Worm (Caenorhabditis elegans) whole organism, young adult: ENCODE data around the gene srw-24.
"Not testable (repeated sequence)": the region's sequence is repeated elsewhere in the genome, so short reads cannot be mapped to it uniquely, and the experiment has no call there.

Experiments
- F22D6.2 ChIP-seq: sonication (generic microtip); optimal IDR thresholded peaks from 2 replicates; lab custom pipeline; 2016; ENCODE audit warnings: mild to moderate bottlenecking, missing genetic modification characterization, missing compliant biosample characterization
- F52B5.7 ChIP-seq: sonication (generic microtip); optimal IDR thresholded peaks from 2 replicates; lab custom pipeline; 2016; ENCODE audit warnings: mild to moderate bottlenecking, missing genetic modification characterization, missing compliant biosample characterization
- F57C9.4 ChIP-seq: sonication (generic microtip); optimal IDR thresholded peaks from 2 replicates; lab custom pipeline; 2017; ENCODE audit warnings: mild to moderate bottlenecking, missing genetic modification characterization, missing compliant biosample characterization
- K12H6.12 ChIP-seq: fragments of 200-800 bp; sonication (Bioruptor generic); optimal IDR thresholded peaks from 2 replicates; lab custom pipeline; 2018; ENCODE audit warnings: mild to moderate bottlenecking, missing genetic modification characterization, missing compliant biosample characterization
- Y67H2A.10 ChIP-seq: fragments of 200-800 bp; sonication (Bioruptor generic); conservative IDR thresholded peaks from 2 replicates; pipeline ENCODE4 v1.3.6; 2022; ENCODE audit warnings: missing genetic modification reagents, missing genetic modification characterization, missing compliant biosample characterization
- Y79H2A.3 ChIP-seq: fragments of 200-800 bp; sonication (Bioruptor generic); conservative IDR thresholded peaks from 2 replicates; pipeline ENCODE4 v1.3.6; 2022; ENCODE audit warnings: missing genetic modification reagents, missing genetic modification characterization, missing compliant biosample characterization
- ZK185.1 ChIP-seq: sonication (generic microtip); optimal IDR thresholded peaks from 2 replicates; lab custom pipeline; 2016; ENCODE audit warnings: mild to moderate bottlenecking, missing genetic modification characterization, missing compliant biosample characterization; ENCODE audit not compliant: poor library complexity, severe bottlenecking
- aptf-3 ChIP-seq: fragments of 200-800 bp; sonication (Bioruptor generic); IDR thresholded peaks from 2 replicates; pipeline ENCODE4 v1.3.6; 2022; ENCODE audit warnings: missing genetic modification characterization, missing compliant biosample characterization
- attf-3 ChIP-seq: fragments of 200-800 bp; sonication (Bioruptor generic); conservative IDR thresholded peaks from 2 replicates; pipeline ENCODE4 v1.3.6; 2022; ENCODE audit warnings: missing genetic modification reagents, missing genetic modification characterization, missing compliant biosample characterization
- attf-6 ChIP-seq: fragments of 200-800 bp; sonication (Bioruptor generic); IDR thresholded peaks from 2 replicates; pipeline ENCODE4 v1.3.6; 2022; ENCODE audit warnings: missing genetic modification reagents, missing genetic modification characterization, missing compliant biosample characterization
- bed-1 ChIP-seq: fragments of 200-800 bp; sonication (Bioruptor generic); IDR thresholded peaks from 2 replicates; pipeline ENCODE4 v1.3.6; 2022; ENCODE audit warnings: missing genetic modification reagents, missing genetic modification characterization, missing compliant biosample characterization
- ceh-79 ChIP-seq: sonication (generic microtip); optimal IDR thresholded peaks from 2 replicates; lab custom pipeline; 2017; ENCODE audit warnings: mild to moderate bottlenecking, missing genetic modification characterization, missing compliant biosample characterization
- ceh-91 ChIP-seq: fragments of 200-800 bp; sonication (Bioruptor generic); IDR thresholded peaks from 2 replicates; pipeline ENCODE4 v1.3.6; 2022; ENCODE audit warnings: missing genetic modification reagents, missing genetic modification characterization, missing compliant biosample characterization
- dox-1 ChIP-seq: fragments of 200-800 bp; sonication (Bioruptor generic); IDR thresholded peaks from 2 replicates; pipeline ENCODE4 v1.3.6; 2022; ENCODE audit warnings: missing genetic modification reagents, missing genetic modification characterization, missing compliant biosample characterization
- dpff-1 ChIP-seq: sonication (generic microtip); optimal IDR thresholded peaks from 2 replicates; lab custom pipeline; 2017; ENCODE audit warnings: mild to moderate bottlenecking, missing genetic modification characterization, missing compliant biosample characterization
- dpl-1 ChIP-seq: fragments of 150-350 bp; optimal IDR thresholded peaks from 2 replicates; lab custom pipeline; 2014; ENCODE audit warnings: missing biosample characterization, missing genetic modification reagents, missing genetic modification characterization
- egl-18 ChIP-seq: fragments of 200-800 bp; sonication (Bioruptor generic); IDR thresholded peaks from 2 replicates; pipeline ENCODE4 v1.3.6; 2022; ENCODE audit warnings: missing genetic modification reagents, missing genetic modification characterization, missing compliant biosample characterization
- ets-4 ChIP-seq: fragments of 200-800 bp; sonication (Bioruptor generic); optimal IDR thresholded peaks from 2 replicates; lab custom pipeline; 2018; ENCODE audit warnings: mild to moderate bottlenecking, missing genetic modification characterization, missing compliant biosample characterization
- him-1 ChIP-seq: sonication (generic microtip); optimal IDR thresholded peaks from 2 replicates; lab custom pipeline; 2016; ENCODE audit warnings: missing genotype, missing genetic modification reagents, missing genetic modification characterization, missing compliant biosample characterization
- hmg-20 ChIP-seq: fragments of 200-800 bp; sonication (Bioruptor generic); IDR thresholded peaks from 2 replicates; pipeline ENCODE4 v1.3.6; 2022; ENCODE audit warnings: missing genetic modification reagents, missing genetic modification characterization, missing compliant biosample characterization
- madf-10 ChIP-seq: sonication (generic microtip); optimal IDR thresholded peaks from 2 replicates; lab custom pipeline; 2016; ENCODE audit warnings: mild to moderate bottlenecking, missing genetic modification characterization, missing compliant biosample characterization
- madf-3 ChIP-seq: fragments of 200-800 bp; sonication (Bioruptor generic); IDR thresholded peaks from 2 replicates; pipeline ENCODE4 v1.3.6; 2022; ENCODE audit warnings: missing genetic modification reagents, missing genetic modification characterization, missing compliant biosample characterization
- mel-28 ChIP-seq: sonication (generic microtip); optimal IDR thresholded peaks from 2 replicates; lab custom pipeline; 2016; ENCODE audit warnings: borderline replicate concordance, mild to moderate bottlenecking, missing genetic modification characterization, missing compliant biosample characterization
- nfya-1 ChIP-seq: sonication (generic microtip); optimal IDR thresholded peaks from 2 replicates; lab custom pipeline; 2017; ENCODE audit warnings: antibody characterized with exemption, missing compliant biosample characterization, missing genetic modification characterization, borderline replicate concordance; ENCODE audit not compliant: insufficient read depth
- nhr-27 ChIP-seq: fragments of 200-800 bp; sonication (Bioruptor generic); optimal IDR thresholded peaks from 2 replicates; lab custom pipeline; 2018; ENCODE audit warnings: mild to moderate bottlenecking, missing genetic modification characterization, moderate library complexity, missing compliant biosample characterization
- pha-4 ChIP-seq: fragments of 150-350 bp; sonication (generic microtip); optimal IDR thresholded peaks from 2 replicates; lab custom pipeline; 2014; ENCODE audit warnings: missing biosample characterization, missing genetic modification reagents, missing genetic modification characterization
- sdz-38 ChIP-seq: sonication (generic microtip); optimal IDR thresholded peaks from 2 replicates; lab custom pipeline; 2016; ENCODE audit warnings: missing genotype, missing genetic modification characterization, missing compliant biosample characterization
- snpc-1.1 ChIP-seq: sonication (generic microtip); optimal IDR thresholded peaks from 2 replicates; lab custom pipeline; 2017; ENCODE audit warnings: missing genetic modification characterization, mild to moderate bottlenecking, missing compliant biosample characterization, antibody characterized with exemption, moderate library complexity, missing genotype, missing genetic modification reagents; ENCODE audit not compliant: insufficient read depth
- tbp1 ChIP-seq: fragments of 200-800 bp; sonication (Bioruptor generic); optimal IDR thresholded peaks from 2 replicates; lab custom pipeline; 2018; ENCODE audit warnings: mild to moderate bottlenecking, missing genetic modification characterization, missing compliant biosample characterization
- zim-3 ChIP-seq: sonication (generic microtip); optimal IDR thresholded peaks from 2 replicates; lab custom pipeline; 2017; ENCODE audit warnings: mild to moderate bottlenecking, missing genetic modification characterization, moderate library complexity, missing compliant biosample characterization
- ztf-22 ChIP-seq: fragments of 200-800 bp; sonication (Bioruptor generic); optimal IDR thresholded peaks from 2 replicates; lab custom pipeline; 2018; ENCODE audit warnings: mild to moderate bottlenecking, missing genetic modification characterization, moderate library complexity, missing compliant biosample characterization
- ztf-3 ChIP-seq: fragments of 200-800 bp; sonication (Bioruptor generic); optimal IDR thresholded peaks from 2 replicates; lab custom pipeline; 2018; ENCODE audit warnings: mild to moderate bottlenecking, missing genetic modification characterization, missing compliant biosample characterization

The srw-24 gene

ce11 chrV:15252082-15252481, 28.3 kb downstream of the srw-24 start, which contains the start of gene srbc-76:
Gene srbc-76 (plus strand): TSS chrV:15252382.
- TF ChIP-seq ztf-22 (no peak), sdz-38 (tag; lab: Kevin White, UChicago) (no peak), snpc-1.1 (tag; lab: Kevin White, UChicago) (no peak), dpl-1 (GFP tag; lab: Kevin White, UChicago) (no peak), attf-3 (GFP tag; lab: Robert Waterston, UW) (no peak), F22D6.2 (no peak), aptf-3 (no peak), dox-1 (GFP tag; lab: Robert Waterston, UW) (no peak)

ce11 chrV:15253529-15253928, 29.8 kb downstream of the srw-24 start, which contains the start of gene srbc-75:
Gene srbc-75 (plus strand): TSS chrV:15253829.
- TF ChIP-seq attf-6 (GFP tag; lab: Robert Waterston, UW) (no peak), ZK185.1 (tag; lab: Kevin White, UChicago) (no peak), madf-10 (tag; lab: Kevin White, UChicago) (no peak), Y79H2A.3 (GFP tag; lab: Robert Waterston, UW) (no peak), ceh-91 (GFP tag; lab: Robert Waterston, UW) (no peak), ztf-3 (GFP tag; lab: Kevin White, UChicago) (no peak), tbp1 (GFP tag; lab: Kevin White, UChicago) (no peak), madf-3 (GFP tag; lab: Robert Waterston, UW) (no peak)

- TF ChIP-seq nhr-27 (tag; lab: Kevin White, UChicago); hmg-20 (GFP tag; lab: Robert Waterston, UW); ets-4: not testable (repeated sequence)
These were observed 32.9 kb downstream of the srw-24 start, which contains the start of gene srsx-39 for ce11 chrV:15256669-15257068. Gene srsx-39 (minus strand): TSS chrV:15256769.

ce11 chrV:15259049-15259448, 35.3 kb downstream of the srw-24 start, which contains the start of gene srsx-37:
Gene srsx-37 (minus strand): TSS chrV:15259149.
- no peak for TF ChIP-seq sdz-38 (tag; lab: Kevin White, UChicago)
- TF ChIP-seq ceh-79 (tag; lab: Kevin White, UChicago) = no peak
- TF ChIP-seq dpl-1 (GFP tag; lab: Kevin White, UChicago) = no peak
- TF ChIP-seq mel-28 = no peak
- no peak for TF ChIP-seq F52B5.7 (tag; lab: Kevin White, UChicago)

- TF ChIP-seq dpff-1 (tag; lab: Kevin White, UChicago) = no peak
- TF ChIP-seq bed-1 = no peak
- TF ChIP-seq pha-4 = no peak
- TF ChIP-seq K12H6.12 = no peak
- TF ChIP-seq F57C9.4 (tag; lab: Kevin White, UChicago) = no peak
- no peak for TF ChIP-seq ztf-22
- no peak for TF ChIP-seq Y67H2A.10 (GFP tag; lab: Robert Waterston, UW)
- no peak for TF ChIP-seq zim-3 (tag; lab: Kevin White, UChicago)
These were observed 36.1 kb downstream of the srw-24 start, which contains the start of gene M01B2.8 for ce11 chrV:15259904-15260303. Gene M01B2.8 (plus strand): TSS chrV:15260204.

- TF ChIP-seq egl-18 (GFP tag; lab: Robert Waterston, UW); nfya-1 (tag; lab: Kevin White, UChicago); him-1 (tag; lab: Kevin White, UChicago): not testable (repeated sequence)
These were observed 38.6 kb downstream of the srw-24 start, which contains the start of gene M01B2.10 for ce11 chrV:15262336-15262735. Gene M01B2.10 (minus strand): TSS chrV:15262436.
